Fruit fly (Drosophila melanogaster): ENCODE results near the gene CG15743.
A peak's percentile ranks its signal among the peaks of the same experiment; 100 is the strongest.

Gene CG15743

DNA sequence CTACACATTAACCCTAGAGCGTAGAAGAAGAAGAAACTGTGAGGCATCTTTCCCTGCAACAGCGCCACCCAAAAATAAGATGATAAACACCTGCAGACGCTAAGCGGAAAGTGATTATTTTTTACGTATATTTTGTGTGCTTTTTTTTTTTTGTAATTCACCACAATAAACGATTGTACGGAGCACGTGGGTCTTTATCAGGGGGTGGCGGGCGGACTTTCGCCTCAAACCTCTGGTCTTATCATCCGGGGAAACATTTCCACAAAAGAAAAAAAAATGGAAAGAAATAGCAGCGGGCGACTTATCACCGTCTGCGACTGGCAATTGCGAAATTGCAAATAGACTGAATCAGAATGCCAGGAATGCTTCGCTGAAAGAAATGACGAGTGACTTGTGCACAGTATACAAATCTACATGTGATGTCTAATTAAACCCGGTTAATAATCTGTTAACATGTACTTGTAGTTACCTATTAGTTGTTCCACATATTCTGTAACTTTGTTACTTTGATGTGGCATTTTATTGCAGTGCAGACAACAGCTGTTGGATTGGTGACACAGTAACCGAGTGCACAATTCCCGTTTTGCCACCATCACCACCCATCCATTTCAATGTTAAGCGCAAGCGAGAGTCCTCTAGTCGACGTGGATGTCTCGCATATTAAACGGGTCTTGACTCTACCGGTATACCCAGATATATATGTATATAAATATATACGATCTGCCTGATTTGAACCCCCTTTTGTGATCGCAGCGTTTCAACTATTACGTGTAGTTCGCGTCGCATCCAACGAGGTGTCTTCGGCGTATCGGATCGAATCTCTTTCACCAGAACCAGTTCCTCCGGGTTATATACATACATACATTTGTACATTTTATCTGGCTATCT, 46.6 kb downstream of the CG15743 start (continued):
- no peak for TF ChIP-seq klu (GFP tag; IDR thresholded peaks at IDR 0.05)
- no peak for TF ChIP-seq chif (GFP tag; optimal IDR thresholded peaks at IDR 0.05)
- no peak for TF ChIP-seq CoRest (tag; optimal IDR thresholded peaks at IDR 0.05)
- no peak for TF ChIP-seq Lpt (GFP tag; optimal IDR thresholded peaks at IDR 0.05)
- TF ChIP-seq sd (tag; optimal IDR thresholded peaks at IDR 0.05): peak; percentile 89
- TF ChIP-seq crp (GFP tag; optimal IDR thresholded peaks at IDR 0.05): peak in 1 of 2 experiments; percentile 39
- no peak for TF ChIP-seq CkIIα-i1 (GFP tag; IDR thresholded peaks at IDR 0.05)
- no peak for TF ChIP-seq CG10274 (GFP tag; optimal IDR thresholded peaks at IDR 0.05)
- TF ChIP-seq CG9215 (GFP tag; IDR thresholded peaks at IDR 0.05): no peak
- no peak for TF ChIP-seq CG17385 (GFP tag; optimal IDR thresholded peaks at IDR 0.05)
- TF ChIP-seq CG10147 (GFP tag; optimal IDR thresholded peaks at IDR 0.05): no peak
- TF ChIP-seq CG2199 (GFP tag; IDR thresholded peaks at IDR 0.05): no peak
- no peak for TF ChIP-seq tna (GFP tag; IDR thresholded peaks at IDR 0.05; ENCODE audit: partially characterized antibody)
- TF ChIP-seq CrebB (tag; optimal IDR thresholded peaks at IDR 0.05): no peak
- no peak for TF ChIP-seq CG10959 (GFP tag; IDR thresholded peaks at IDR 0.05)
- TF ChIP-seq HLH54F (GFP tag; optimal IDR thresholded peaks at IDR 0.05): no peak
- no peak for TF ChIP-seq da (GFP tag; optimal IDR thresholded peaks at IDR 0.05)
- no peak for TF ChIP-seq ac (GFP tag; optimal IDR thresholded peaks at IDR 0.05)
- no peak for TF ChIP-seq Hey (tag; optimal IDR thresholded peaks at IDR 0.05)
- peak; percentile 99 for TF ChIP-seq CG13894 (tag; optimal IDR thresholded peaks at IDR 0.05)
- no peak for TF ChIP-seq kay (GFP tag; optimal IDR thresholded peaks at IDR 0.05)
- no peak for TF ChIP-seq NC2α (GFP tag; optimal IDR thresholded peaks at IDR 0.05)
- no peak for TF ChIP-seq CG12942 (GFP tag; optimal IDR thresholded peaks at IDR 0.05)
- TF ChIP-seq CG2120 (GFP tag; optimal IDR thresholded peaks at IDR 0.05): peak; percentile 43
- no peak for TF ChIP-seq en (GFP tag; optimal IDR thresholded peaks at IDR 0.05)
- TF ChIP-seq dm (GFP tag; optimal IDR thresholded peaks at IDR 0.05): no peak
- no peak for TF ChIP-seq gfzf (GFP tag; optimal IDR thresholded peaks at IDR 0.05)
- TF ChIP-seq ttk (GFP tag; IDR thresholded peaks at IDR 0.05): 0 out of 2 replicates have a peak, but pooled peaks have one; percentile 16
- peak; percentile 55 for TF ChIP-seq vvl (GFP tag; IDR thresholded peaks at IDR 0.05)
- TF ChIP-seq CG13287 (GFP tag; IDR thresholded peaks at IDR 0.05; ENCODE audit: partially characterized antibody): no peak
- TF ChIP-seq CG18599 (GFP tag; optimal IDR thresholded peaks at IDR 0.05): peak; percentile 16
- no peak for TF ChIP-seq CG11247 (GFP tag; IDR thresholded peaks at IDR 0.05)
- no peak for TF ChIP-seq CG15696 (tag; optimal IDR thresholded peaks at IDR 0.05)
- TF ChIP-seq CG7786 (GFP tag; optimal IDR thresholded peaks at IDR 0.05): peak; percentile 1
- no peak for TF ChIP-seq Dfd (GFP tag; optimal IDR thresholded peaks at IDR 0.05)
- TF ChIP-seq phol (tag; optimal IDR thresholded peaks at IDR 0.05): peak; percentile 15
- no peak for TF ChIP-seq CG6854 (GFP tag; optimal IDR thresholded peaks at IDR 0.05)
- no peak for TF ChIP-seq Poxn (GFP tag; IDR thresholded peaks at IDR 0.05)
- TF ChIP-seq YL-1 (GFP tag; optimal IDR thresholded peaks at IDR 0.05): no peak
- TF ChIP-seq vfl (GFP tag; optimal IDR thresholded peaks at IDR 0.05): no peak
- no peak for TF ChIP-seq B-H2 (GFP tag; optimal IDR thresholded peaks at IDR 0.05)
- no peak for TF ChIP-seq CG17568 (GFP tag; optimal IDR thresholded peaks at IDR 0.05)
- no peak for TF ChIP-seq ftz-f1 (GFP tag; optimal IDR thresholded peaks at IDR 0.05)
- TF ChIP-seq ind (GFP tag; optimal IDR thresholded peaks at IDR 0.05): peak; percentile 24
- TF ChIP-seq ken (GFP tag; IDR thresholded peaks at IDR 0.05): no peak
- TF ChIP-seq Mad (GFP tag; optimal IDR thresholded peaks at IDR 0.05): no peak
- TF ChIP-seq stc (GFP tag; IDR thresholded peaks at IDR 0.05): no peak
- no peak for TF ChIP-seq CG12104 (GFP tag; optimal IDR thresholded peaks at IDR 0.05)
- TF ChIP-seq CG7556 (GFP tag; optimal IDR thresholded peaks at IDR 0.05): no peak
- TF ChIP-seq sima (GFP tag; optimal IDR thresholded peaks at IDR 0.05): no peak

Data from whole organism, embryonic.